Worm (Caenorhabditis elegans) whole organism, late embryonic: ENCODE measurements around the gene fbxb-118.

ENCODE experiments used
- K02D7.2 ChIP-seq: sonication (generic microtip); optimal IDR thresholded peaks from 2 replicates; lab custom pipeline; 2017; ENCODE audit warnings: mild to moderate bottlenecking, missing genetic modification characterization, missing compliant biosample characterization
- ceh-30 ChIP-seq: fragments of 150-350 bp; optimal IDR thresholded peaks from 2 replicates; lab custom pipeline; 2014; ENCODE audit warnings: missing biosample characterization, missing genetic modification characterization
- nhr-11 ChIP-seq: fragments of 150-350 bp; optimal IDR thresholded peaks from 2 replicates; lab custom pipeline; 2014; ENCODE audit warnings: missing biosample characterization, missing genetic modification characterization
- tbx-7 ChIP-seq: sonication (generic microtip); optimal IDR thresholded peaks from 2 replicates; lab custom pipeline; 2016; ENCODE audit warnings: missing genotype, missing genetic modification characterization, missing compliant biosample characterization
- ttx-3 ChIP-seq: sonication (generic microtip); optimal IDR thresholded peaks from 2 replicates; lab custom pipeline; 2016; ENCODE audit warnings: missing genetic modification reagents, missing genetic modification characterization, missing compliant biosample characterization

ce11 chrII:4025462-4025861 is 38.4 kb downstream of the fbxb-118 start, which contains the start of gene K07D4.5:
- TF ChIP-seq ttx-3 (no peak), nhr-11 (tag; lab: Kevin White, UChicago) (no peak), tbx-7 (no peak), K02D7.2 (tag; lab: Kevin White, UChicago) (no peak), ceh-30 (no peak)
